Fruit fly (Drosophila melanogaster): ENCODE results near the gene Tdrd3.

The Tdrd3 gene

dm6 chr3L:14759984-14760626 lies 26.5 kb upstream of the Tdrd3 start (continued):
- TF ChIP-seq mld (GFP tag; IDR thresholded peaks at IDR 0.05; ENCODE audit: partially characterized antibody), result 0 out of 3 replicates have a peak, but pooled peaks have one; percentile 55
- TF ChIP-seq slp2 (GFP tag; optimal IDR thresholded peaks at IDR 0.05), result peak; percentile 58
- no peak for TF ChIP-seq dan (GFP tag; IDR thresholded peaks at IDR 0.05)
- TF ChIP-seq HHEX (GFP tag; optimal IDR thresholded peaks at IDR 0.05), result no peak
- peak; percentile 63 for TF ChIP-seq Hr3 (GFP tag; optimal IDR thresholded peaks at IDR 0.05)
- peak; percentile 29 for TF ChIP-seq CG4282 (GFP tag; optimal IDR thresholded peaks at IDR 0.05)
- no peak for TF ChIP-seq hb (GFP tag; IDR thresholded peaks at IDR 0.05; ENCODE audit: partially characterized antibody)
- no peak; the same call in 1 of the 2 replicates for TF ChIP-seq Bgb (GFP tag; IDR thresholded peaks at IDR 0.05; ENCODE audit: partially characterized antibody)
- peak; percentile 83 for TF ChIP-seq CG2120 (GFP tag; optimal IDR thresholded peaks at IDR 0.05)
- peak; percentile 30 for TF ChIP-seq HLH54F (GFP tag; optimal IDR thresholded peaks at IDR 0.05)
- TF ChIP-seq Doc3 (GFP tag; IDR thresholded peaks at IDR 0.05; ENCODE audit: partially characterized antibody), result no peak
- peak; percentile 40; the same call in 1 of the 2 replicates for TF ChIP-seq Ada2b (GFP tag; IDR thresholded peaks at IDR 0.05)
- peak; percentile 66 for TF ChIP-seq CG1602 (GFP tag; optimal IDR thresholded peaks at IDR 0.05)
- TF ChIP-seq H2.0 (GFP tag; IDR thresholded peaks at IDR 0.05), result peak; percentile 55; the same call in 1 of the 2 replicates
- TF ChIP-seq CG7839 (tag; optimal IDR thresholded peaks at IDR 0.05), result peak; percentile 76
- TF ChIP-seq ro (GFP tag; IDR thresholded peaks at IDR 0.05), result no peak
- peak; percentile 76; the same call in 2 of the 3 replicates for TF ChIP-seq CG11456 (GFP tag; IDR thresholded peaks at IDR 0.05)
- TF ChIP-seq CG12744 (GFP tag; optimal IDR thresholded peaks at IDR 0.05), result peak; percentile 14
- peak; percentile 51 for TF ChIP-seq CG6654 (GFP tag; optimal IDR thresholded peaks at IDR 0.05)
- TF ChIP-seq ranshi (GFP tag; IDR thresholded peaks at IDR 0.05), result 0 out of 2 replicates have a peak, but pooled peaks have one; percentile 41
- TF ChIP-seq CG10147 (GFP tag; optimal IDR thresholded peaks at IDR 0.05), result peak; percentile 35
- TF ChIP-seq cas (GFP tag; IDR thresholded peaks at IDR 0.05), result no peak
- peak; percentile 50 for TF ChIP-seq Camta (GFP tag; optimal IDR thresholded peaks at IDR 0.05)
- no peak for TF ChIP-seq TFAM (GFP tag; optimal IDR thresholded peaks at IDR 0.05)
- no peak; the same call in 1 of the 2 replicates for TF ChIP-seq MBD-R2 (GFP tag; IDR thresholded peaks at IDR 0.05)
- TF ChIP-seq CG11723 (GFP tag; optimal IDR thresholded peaks at IDR 0.05), result peak; percentile 30
- TF ChIP-seq dmrt99B (tag; optimal IDR thresholded peaks at IDR 0.05), result peak; percentile 80
- peak; percentile 22 for TF ChIP-seq CG15696 (tag; optimal IDR thresholded peaks at IDR 0.05)
- no peak for TF ChIP-seq exex (tag; optimal IDR thresholded peaks at IDR 0.05)
- TF ChIP-seq Trl (optimal IDR thresholded peaks at IDR 0.05), result peak; percentile 90 to 98
- TF ChIP-seq Trl (GFP tag; optimal IDR thresholded peaks at IDR 0.05), result peak; percentile 45
- no peak for TF ChIP-seq Elba2 (GFP tag; optimal IDR thresholded peaks at IDR 0.05)
- TF ChIP-seq Hr78 (GFP tag; optimal IDR thresholded peaks at IDR 0.05), result no peak
- TF ChIP-seq Optix (GFP tag; IDR thresholded peaks at IDR 0.05), result peak; percentile 52; the same call in 2 of the 3 replicates
- TF ChIP-seq CG11560 (tag; IDR thresholded peaks at IDR 0.05), result no peak
- no peak for TF ChIP-seq sima (GFP tag; optimal IDR thresholded peaks at IDR 0.05)
- peak; percentile 82 for TF ChIP-seq ci (GFP tag; IDR thresholded peaks at IDR 0.05)
- peak; percentile 44 for TF ChIP-seq CG4854 (GFP tag; optimal IDR thresholded peaks at IDR 0.05)
- peak; percentile 65 for TF ChIP-seq Antp (GFP tag; optimal IDR thresholded peaks at IDR 0.05)
- no peak for TF ChIP-seq h (optimal IDR thresholded peaks at IDR 0.05)
- TF ChIP-seq Bdp1 (GFP tag; optimal IDR thresholded peaks at IDR 0.05), result peak; percentile 65
- TF ChIP-seq pho (GFP tag; optimal IDR thresholded peaks at IDR 0.05), result peak; percentile 42
- TF ChIP-seq phol (tag; optimal IDR thresholded peaks at IDR 0.05), result peak; percentile 72
- no peak for TF ChIP-seq Dref (GFP tag; IDR thresholded peaks at IDR 0.05)
- 0 out of 2 replicates have a peak, but pooled peaks have one; percentile 12 for TF ChIP-seq CG1024 (GFP tag; IDR thresholded peaks at IDR 0.05)
- no peak for TF ChIP-seq CG17186 (GFP tag; optimal IDR thresholded peaks at IDR 0.05)
- no peak for TF ChIP-seq pzg (GFP tag; optimal IDR thresholded peaks at IDR 0.05)
- peak in 1 of 3 experiments; percentile 52 for TF ChIP-seq lola (GFP tag; optimal IDR thresholded peaks at IDR 0.05)
- TF ChIP-seq CG17568 (GFP tag; optimal IDR thresholded peaks at IDR 0.05), result peak; percentile 52
- no peak for TF ChIP-seq Taf1 (GFP tag; IDR thresholded peaks at IDR 0.05)
